Worm (Caenorhabditis elegans) whole organism, young adult: ENCODE results near the gene W02G9.4.

Source experiments
- B0336.3 ChIP-seq: fragments of 200-800 bp; sonication (Bioruptor generic); IDR thresholded peaks from 2 replicates; pipeline ENCODE4 v1.3.6; 2022; ENCODE audit warnings: missing genetic modification characterization, missing compliant biosample characterization
- C06A6.2 ChIP-seq: fragments of 200-800 bp; sonication (Bioruptor generic); conservative IDR thresholded peaks from 2 replicates; pipeline ENCODE4 v1.3.6; 2022; ENCODE audit warnings: missing genetic modification characterization, missing compliant biosample characterization
- C17E4.6 ChIP-seq: fragments of 200-800 bp; sonication (Bioruptor generic); IDR thresholded peaks from 2 replicates; pipeline ENCODE4 v1.3.6; 2022; ENCODE audit warnings: missing genetic modification reagents, missing genetic modification characterization, missing compliant biosample characterization
- F33H1.4 ChIP-seq: fragments of 200-800 bp; sonication (Bioruptor generic); IDR thresholded peaks from 2 replicates; pipeline ENCODE4 v1.3.6; 2022; ENCODE audit warnings: missing genetic modification reagents, missing genetic modification characterization, missing compliant biosample characterization
- F37B4.10 ChIP-seq: fragments of 200-800 bp; sonication (Bioruptor generic); IDR thresholded peaks from 2 replicates; pipeline ENCODE4 v1.3.6; 2022; ENCODE audit warnings: missing genetic modification characterization, missing compliant biosample characterization
- F49E8.2 ChIP-seq: sonication (generic microtip); optimal IDR thresholded peaks from 3 replicates; lab custom pipeline; 2017; ENCODE audit warnings: missing genetic modification characterization, mild to moderate bottlenecking, missing compliant biosample characterization, antibody characterized with exemption, moderate library complexity; ENCODE audit not compliant: insufficient read depth
- Y53G8AR.9 ChIP-seq: fragments of 200-800 bp; sonication (Bioruptor generic); conservative IDR thresholded peaks from 2 replicates; pipeline ENCODE4 v1.3.6; 2022; ENCODE audit warnings: missing genetic modification reagents, missing genetic modification characterization, missing compliant biosample characterization
- ZK185.1 ChIP-seq: sonication (generic microtip); optimal IDR thresholded peaks from 2 replicates; lab custom pipeline; 2016; ENCODE audit warnings: mild to moderate bottlenecking, missing genetic modification characterization, missing compliant biosample characterization; ENCODE audit not compliant: poor library complexity, severe bottlenecking
- cebp-1 ChIP-seq, 2 experiments: fragments of 200-800 bp in 1 of 2; sonication (Bioruptor generic) in 1 of 2; sonication (generic microtip) in 1 of 2; IDR thresholded peaks in 1 of 2; optimal IDR thresholded peaks in 1 of 2; 2 replicates each; pipeline versions ENCODE4 v1.3.6 to Lab custom; 2017 to 2022; ENCODE audit warnings: missing compliant biosample characterization in 2 of 2, missing genetic modification characterization in 2 of 2, mild to moderate bottlenecking in 1 of 2, missing genetic modification reagents in 1 of 2, moderate library complexity in 1 of 2
- ceh-100 ChIP-seq: fragments of 200-800 bp; sonication (Bioruptor generic); IDR thresholded peaks from 2 replicates; pipeline ENCODE4 v1.3.6; 2022; ENCODE audit warnings: missing genetic modification reagents, missing genetic modification characterization, missing compliant biosample characterization
- ceh-91 ChIP-seq: fragments of 200-800 bp; sonication (Bioruptor generic); IDR thresholded peaks from 2 replicates; pipeline ENCODE4 v1.3.6; 2022; ENCODE audit warnings: missing genetic modification reagents, missing genetic modification characterization, missing compliant biosample characterization
- die-1 ChIP-seq: sonication (generic microtip); optimal IDR thresholded peaks from 2 replicates; lab custom pipeline; 2016; ENCODE audit warnings: missing genotype, mild to moderate bottlenecking, missing genetic modification characterization, missing compliant biosample characterization
- dpl-1 ChIP-seq: fragments of 150-350 bp; optimal IDR thresholded peaks from 2 replicates; lab custom pipeline; 2014; ENCODE audit warnings: missing biosample characterization, missing genetic modification reagents, missing genetic modification characterization
- efl-1 ChIP-seq: fragments of 150-350 bp; optimal IDR thresholded peaks from 2 replicates; lab custom pipeline; 2014; ENCODE audit warnings: missing biosample characterization, missing genetic modification reagents, missing genetic modification characterization
- egl-44 ChIP-seq: fragments of 200-800 bp; sonication (Bioruptor generic); IDR thresholded peaks from 2 replicates; pipeline ENCODE4 v1.3.6; 2022; ENCODE audit warnings: missing genetic modification reagents, missing genetic modification characterization, missing compliant biosample characterization
- egrh-3 ChIP-seq: fragments of 200-800 bp; sonication (Bioruptor generic); IDR thresholded peaks from 2 replicates; pipeline ENCODE4 v1.3.6; 2022; ENCODE audit warnings: missing genetic modification reagents, missing genetic modification characterization, missing compliant biosample characterization
- ekl-4 ChIP-seq: fragments of 200-800 bp; sonication (Bioruptor generic); IDR thresholded peaks from 2 replicates; pipeline ENCODE4 v1.3.6; 2022; ENCODE audit warnings: missing genetic modification reagents, missing genetic modification characterization, missing compliant biosample characterization
- hmg-1.2 ChIP-seq: fragments of 200-800 bp; sonication (Bioruptor generic); IDR thresholded peaks from 2 replicates; pipeline ENCODE4 v1.3.6; 2022; ENCODE audit warnings: missing genetic modification reagents, missing genetic modification characterization, missing compliant biosample characterization
- lin-35 ChIP-seq, 3 experiments: fragments of 150-350 bp in 2 of 3; sonication (generic microtip) in 1 of 3; optimal IDR thresholded peaks; 2 replicates each; lab custom pipeline; 2014 to 2018; ENCODE audit warnings: missing biosample characterization in 3 of 3, missing genetic modification characterization in 3 of 3, missing genetic modification reagents in 3 of 3
- lin-54 ChIP-seq: fragments of 200-800 bp; sonication (Bioruptor generic); optimal IDR thresholded peaks from 2 replicates; lab custom pipeline; 2018; ENCODE audit warnings: mild to moderate bottlenecking, missing genetic modification characterization, missing compliant biosample characterization
- lsy-27 ChIP-seq: sonication (generic microtip); optimal IDR thresholded peaks from 2 replicates; lab custom pipeline; 2017; ENCODE audit warnings: missing genetic modification characterization, mild to moderate bottlenecking, missing compliant biosample characterization, antibody characterized with exemption, missing genotype, borderline replicate concordance; ENCODE audit not compliant: insufficient read depth
- mel-28 ChIP-seq: sonication (generic microtip); optimal IDR thresholded peaks from 2 replicates; lab custom pipeline; 2016; ENCODE audit warnings: borderline replicate concordance, mild to moderate bottlenecking, missing genetic modification characterization, missing compliant biosample characterization
- pbrm-1 ChIP-seq: fragments of 200-800 bp; sonication (Bioruptor generic); IDR thresholded peaks from 2 replicates; pipeline ENCODE4 v1.3.6; 2022; ENCODE audit warnings: missing genetic modification reagents, missing genetic modification characterization, missing compliant biosample characterization
- pha-4 ChIP-seq: fragments of 150-350 bp; sonication (generic microtip); optimal IDR thresholded peaks from 2 replicates; lab custom pipeline; 2014; ENCODE audit warnings: missing biosample characterization, missing genetic modification reagents, missing genetic modification characterization
- rpc-1 ChIP-seq, 2 experiments: fragments of 150-350 bp in 1 of 2; sonication (generic microtip) in 1 of 2; optimal IDR thresholded peaks; 2 replicates each; lab custom pipeline; 2014 to 2018; ENCODE audit warnings: missing biosample characterization in 1 of 2, missing genetic modification characterization in 1 of 2, missing genetic modification reagents in 1 of 2, missing genotype in 1 of 2
- snpc-1.1 ChIP-seq: sonication (generic microtip); optimal IDR thresholded peaks from 2 replicates; lab custom pipeline; 2017; ENCODE audit warnings: missing genetic modification characterization, mild to moderate bottlenecking, missing compliant biosample characterization, antibody characterized with exemption, moderate library complexity, missing genotype, missing genetic modification reagents; ENCODE audit not compliant: insufficient read depth
- snpc-3.4 ChIP-seq: sonication (generic microtip); optimal IDR thresholded peaks from 2 replicates; lab custom pipeline; 2017; ENCODE audit warnings: missing genetic modification characterization, mild to moderate bottlenecking, missing compliant biosample characterization, antibody characterized with exemption, moderate library complexity, missing genotype, missing genetic modification reagents
- snpc-4 ChIP-seq, 5 experiments: fragments of 150-350 bp in 1 of 5; sonication (generic microtip) in 4 of 5; optimal IDR thresholded peaks; 2 replicates each; lab custom pipeline; 2014 to 2018; ENCODE audit warnings: missing genetic modification characterization in 5 of 5, missing biosample characterization in 3 of 5, antibody characterized with exemption in 2 of 5, mild to moderate bottlenecking in 2 of 5, missing compliant biosample characterization in 2 of 5, missing genotype in 2 of 5, moderate library complexity in 2 of 5, missing genetic modification reagents in 1 of 5
- somi-1 ChIP-seq: fragments of 200-800 bp; sonication (Bioruptor generic); optimal IDR thresholded peaks from 2 replicates; lab custom pipeline; 2018; ENCODE audit warnings: mild to moderate bottlenecking, missing genetic modification characterization, missing compliant biosample characterization
- tbx-9 ChIP-seq: sonication (generic microtip); optimal IDR thresholded peaks from 2 replicates; lab custom pipeline; 2016; ENCODE audit warnings: borderline replicate concordance, missing genetic modification characterization, inconsistent platforms, missing compliant biosample characterization
- tlf-1 ChIP-seq: fragments of 200-800 bp; sonication (Bioruptor generic); optimal IDR thresholded peaks from 2 replicates; lab custom pipeline; 2018; ENCODE audit warnings: mild to moderate bottlenecking, missing genetic modification characterization, missing compliant biosample characterization
- zfh-2 ChIP-seq: fragments of 200-800 bp; sonication (Bioruptor generic); conservative IDR thresholded peaks from 2 replicates; pipeline ENCODE4 v1.3.6; 2022; ENCODE audit warnings: missing genetic modification reagents, missing genetic modification characterization, missing compliant biosample characterization
- ztf-28 ChIP-seq: fragments of 200-800 bp; sonication (Bioruptor generic); IDR thresholded peaks from 2 replicates; pipeline ENCODE4 v1.3.6; 2022; ENCODE audit warnings: missing genetic modification reagents, missing genetic modification characterization, missing compliant biosample characterization
- ztf-6 ChIP-seq: fragments of 200-800 bp; sonication (Bioruptor generic); IDR thresholded peaks from 2 replicates; pipeline ENCODE4 v1.3.6; 2022; ENCODE audit warnings: missing genetic modification reagents, missing genetic modification characterization, missing compliant biosample characterization

W02G9.4 gene

ce11 chrV:2716933-2717332 is 50.2 kb downstream of the W02G9.4 start:
- TF ChIP-seq ztf-28 (GFP tag; lab: Robert Waterston, UW) (no peak), hmg-1.2 (GFP tag; lab: Robert Waterston, UW) (peak; percentile 25; the same call in 1 of the 2 replicates), ekl-4 (no peak), C06A6.2 (no peak), pha-4 (tag; lab: Kevin White, UChicago) (no peak), die-1 (tag; lab: Kevin White, UChicago) (no peak), egrh-3 (peak; percentile 49; the same call in 1 of the 2 replicates), F37B4.10 (GFP tag; lab: Robert Waterston, UW) (0 out of 2 replicates have a peak, but pooled peaks have one; percentile 65), somi-1 (GFP tag; lab: Kevin White, UChicago) (no peak), F33H1.4 (no peak), snpc-4 (GFP tag; optimal IDR thresholded peaks at IDR 0.05; lab: Kevin White, UChicago) (no peak), snpc-4 (tag; optimal IDR thresholded peaks at IDR 0.05; lab: Kevin White, UChicago) (peak in 2 of 4 experiments; percentile 71 to 89), pbrm-1 (GFP tag; lab: Robert Waterston, UW) (peak; percentile 37; the same call in 1 of the 2 replicates), ceh-100 (GFP tag; lab: Robert Waterston, UW) (no peak), ztf-6 (no peak), zfh-2 (peak; percentile 84), C17E4.6 (GFP tag; lab: Robert Waterston, UW) (no peak), lsy-27 (tag; lab: Kevin White, UChicago) (no peak), snpc-1.1 (tag; lab: Kevin White, UChicago) (no peak), cebp-1 (GFP tag; IDR thresholded peaks at IDR 0.05; lab: Robert Waterston, UW) (no peak), cebp-1 (tag; optimal IDR thresholded peaks at IDR 0.05; lab: Kevin White, UChicago) (no peak), dpl-1 (GFP tag; lab: Kevin White, UChicago) (no peak), snpc-3.4 (tag; lab: Kevin White, UChicago) (no peak)

DNA sequence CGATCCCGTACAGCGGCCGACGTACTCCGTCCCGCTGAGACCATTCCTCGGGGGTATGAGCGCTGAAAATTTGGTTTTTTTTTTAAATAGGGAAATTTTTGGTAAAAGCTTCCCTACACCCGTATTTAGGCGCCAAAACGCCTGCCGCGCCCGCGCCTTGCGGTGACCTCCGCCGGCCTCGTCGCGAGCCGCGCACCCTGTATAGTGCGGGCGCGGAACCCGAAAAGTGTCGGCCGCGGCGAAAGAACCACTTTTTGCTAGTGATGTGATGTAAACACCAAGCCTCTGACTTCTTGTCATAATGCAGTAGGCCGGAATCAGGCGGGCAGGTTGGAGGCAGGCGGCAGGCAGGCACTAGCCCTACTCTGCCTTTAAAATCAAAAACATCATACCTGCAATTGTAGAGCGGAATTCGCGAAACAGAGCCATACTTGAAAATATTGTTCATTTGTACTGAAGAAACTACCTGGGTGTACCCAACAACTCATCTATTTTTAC is 52.0 kb downstream of the W02G9.4 start, which contains the start of gene srt-29:
Gene srt-29, minus strand, starts transcription at position 448 of the 498 bp plus-strand sequence.
- TF ChIP-seq lin-35 (GFP tag; optimal IDR thresholded peaks at IDR 0.05; lab: Kevin White, UChicago) (no peak), egl-44 (no peak), ceh-91 (no peak), lin-54 (GFP tag; lab: Kevin White, UChicago) (no peak), snpc-4 (GFP tag; optimal IDR thresholded peaks at IDR 0.05; lab: Kevin White, UChicago) (no peak), snpc-4 (tag; optimal IDR thresholded peaks at IDR 0.05; lab: Kevin White, UChicago) (peak in 1 of 4 experiments; percentile 51), F49E8.2 (tag; lab: Kevin White, UChicago) (no peak), ztf-28 (GFP tag; lab: Robert Waterston, UW) (0 out of 2 replicates have a peak, but pooled peaks have one; percentile 13), ZK185.1 (tag; lab: Kevin White, UChicago) (no peak), B0336.3 (no peak), tbx-9 (tag; lab: Kevin White, UChicago) (no peak), rpc-1 (optimal IDR thresholded peaks at IDR 0.05; lab: Kevin White, UChicago) (no peak), rpc-1 (tag; optimal IDR thresholded peaks at IDR 0.05; lab: Kevin White, UChicago) (no peak), mel-28 (no peak), tlf-1 (GFP tag; lab: Kevin White, UChicago) (no peak), zfh-2 (peak; percentile 88), Y53G8AR.9 (GFP tag; lab: Robert Waterston, UW) (no peak), egrh-3 (peak; percentile 72; the same call in 1 of the 2 replicates), efl-1 (GFP tag; lab: Kevin White, UChicago) (no peak)
